Fruit fly (Drosophila melanogaster) whole organism, embryonic: ENCODE results near the gene CG14342.

Experiments
- Atf3 ChIP-seq: fragments of 200-800 bp; sonication (Bioruptor generic); optimal IDR thresholded peaks from 3 replicates; lab custom pipeline; 2016; ENCODE audit warnings: missing biosample characterization, missing genetic modification characterization
- Atf6 ChIP-seq: fragments of 200-800 bp; sonication (Bioruptor generic); IDR thresholded peaks from 2 replicates; pipeline ENCODE4 v1.3.6; 2022; ENCODE audit warnings: missing biosample characterization, missing genetic modification characterization
- CG11398 ChIP-seq: fragments of 200-800 bp; sonication (Bioruptor generic); optimal IDR thresholded peaks from 2 replicates; lab custom pipeline; 2016; ENCODE audit warnings: missing biosample characterization, missing genetic modification characterization
- CG11695 ChIP-seq: fragments of 200-800 bp; sonication (Bioruptor generic); IDR thresholded peaks from 3 replicates; pipeline ENCODE4 v1.3.6; 2022; ENCODE audit warnings: missing biosample characterization, missing genetic modification characterization
- CG12769 ChIP-seq: fragments of 200-800 bp; sonication (Bioruptor generic); optimal IDR thresholded peaks from 2 replicates; lab custom pipeline; 2019; ENCODE audit warnings: missing biosample characterization, mild to moderate bottlenecking, missing genetic modification characterization, moderate library complexity
- CG14441 ChIP-seq: fragments of 200-800 bp; sonication (Bioruptor generic); IDR thresholded peaks from 2 replicates; pipeline ENCODE4 v1.3.6; 2022; ENCODE audit warnings: missing biosample characterization, missing genetic modification characterization
- CG14667 ChIP-seq: fragments of 200-800 bp; sonication (Bioruptor generic); IDR thresholded peaks from 2 replicates; pipeline ENCODE4 v1.3.6; 2022; ENCODE audit warnings: missing biosample characterization, missing genetic modification characterization
- CG1602 ChIP-seq: fragments of 200-800 bp; sonication (Bioruptor generic); optimal IDR thresholded peaks from 3 replicates; lab custom pipeline; 2016; ENCODE audit warnings: missing biosample characterization, missing genetic modification characterization
- CG1603 ChIP-seq: fragments of 200-800 bp; sonication (Bioruptor generic); optimal IDR thresholded peaks from 2 replicates; lab custom pipeline; 2019; ENCODE audit warnings: missing biosample characterization, mild to moderate bottlenecking, missing genetic modification characterization, moderate library complexity
- CG16815 ChIP-seq: fragments of 200-800 bp; sonication (Bioruptor generic); optimal IDR thresholded peaks from 3 replicates; lab custom pipeline; 2017; ENCODE audit warnings: missing biosample characterization, mild to moderate bottlenecking, missing genetic modification characterization
- CG32532 ChIP-seq: fragments of 200-800 bp; sonication (Bioruptor generic); IDR thresholded peaks from 2 replicates; pipeline ENCODE4 v1.3.6; 2022; ENCODE audit warnings: missing biosample characterization, missing genetic modification characterization
- CG33213 ChIP-seq: fragments of 200-800 bp; sonication (Bioruptor generic); optimal IDR thresholded peaks from 3 replicates; lab custom pipeline; 2016; ENCODE audit warnings: missing biosample characterization, missing genetic modification characterization
- CG34376 ChIP-seq: fragments of 200-800 bp; sonication (Bioruptor generic); optimal IDR thresholded peaks from 2 replicates; lab custom pipeline; 2018; ENCODE audit warnings: missing biosample characterization, mild to moderate bottlenecking, missing genetic modification characterization
- CG34422 ChIP-seq: fragments of 200-800 bp; sonication (Bioruptor generic); IDR thresholded peaks from 3 replicates; pipeline ENCODE4 v1.3.6; 2022; ENCODE audit warnings: missing biosample characterization, missing genetic modification characterization
- CG7839 ChIP-seq: fragments of 200-800 bp; sonication (Bioruptor generic); optimal IDR thresholded peaks from 3 replicates; lab custom pipeline; 2018; ENCODE audit warnings: missing biosample characterization, mild to moderate bottlenecking, missing genetic modification characterization, moderate library complexity
- CG7928 ChIP-seq: fragments of 200-800 bp; sonication (Bioruptor generic); optimal IDR thresholded peaks from 2 replicates; lab custom pipeline; 2017; ENCODE audit warnings: missing biosample characterization, mild to moderate bottlenecking, missing genetic modification characterization
- CG9817 ChIP-seq: fragments of 200-800 bp; sonication (Bioruptor generic); optimal IDR thresholded peaks from 2 replicates; lab custom pipeline; 2018; ENCODE audit warnings: missing biosample characterization, mild to moderate bottlenecking, missing genetic modification characterization, moderate library complexity
- Camta ChIP-seq: fragments of 200-800 bp; sonication (Bioruptor generic); optimal IDR thresholded peaks from 2 replicates; lab custom pipeline; 2016; ENCODE audit warnings: missing biosample characterization, missing genetic modification characterization
- CoRest ChIP-seq: fragments of 200-800 bp; sonication (Bioruptor generic); optimal IDR thresholded peaks from 3 replicates; lab custom pipeline; 2018; ENCODE audit warnings: missing biosample characterization, mild to moderate bottlenecking, missing genetic modification characterization, moderate library complexity
- CrebB ChIP-seq: fragments of 200-800 bp; sonication (Bioruptor generic); optimal IDR thresholded peaks from 3 replicates; lab custom pipeline; 2018; ENCODE audit warnings: missing biosample characterization, mild to moderate bottlenecking, missing genetic modification characterization
- D19B ChIP-seq: fragments of 200-800 bp; sonication (Bioruptor generic); optimal IDR thresholded peaks from 2 replicates; lab custom pipeline; 2017; ENCODE audit warnings: missing biosample characterization, mild to moderate bottlenecking, missing genetic modification characterization
- Dip2 ChIP-seq: fragments of 200-800 bp; sonication (Bioruptor generic); IDR thresholded peaks from 2 replicates; pipeline ENCODE4 v1.3.6; 2022; ENCODE audit warnings: missing biosample characterization, missing genetic modification characterization
- Fer2 ChIP-seq: fragments of 200-800 bp; sonication (Bioruptor generic); optimal IDR thresholded peaks from 2 replicates; lab custom pipeline; 2018; ENCODE audit warnings: missing biosample characterization, mild to moderate bottlenecking, missing genetic modification characterization, moderate library complexity
- Gug ChIP-seq: fragments of 200-800 bp; sonication (Bioruptor generic); IDR thresholded peaks from 4 replicates; pipeline ENCODE4 v1.3.6; 2022; ENCODE audit warnings: missing biosample characterization, missing genetic modification characterization
- Hmr ChIP-seq: fragments of 200-800 bp; sonication (Bioruptor generic); optimal IDR thresholded peaks from 3 replicates; lab custom pipeline; 2017; ENCODE audit warnings: mild to moderate bottlenecking, missing biosample characterization, missing genetic modification reagents, missing genetic modification characterization
- Lpt ChIP-seq: fragments of >200 bp; optimal IDR thresholded peaks from 2 replicates; lab custom pipeline; 2018; ENCODE audit warnings: missing biosample characterization, missing genetic modification characterization
- Meics ChIP-seq: fragments of 200-800 bp; sonication (Bioruptor generic); optimal IDR thresholded peaks from 2 replicates; lab custom pipeline; 2017; ENCODE audit warnings: missing biosample characterization, mild to moderate bottlenecking, missing genetic modification characterization
- Optix ChIP-seq: fragments of 200-800 bp; sonication (Bioruptor generic); IDR thresholded peaks from 3 replicates; pipeline ENCODE4 v1.3.6; 2022; ENCODE audit warnings: missing biosample characterization, missing genetic modification characterization
- Pdp1 ChIP-seq, 2 experiments: fragments of 200-800 bp; sonication (Bioruptor generic); optimal IDR thresholded peaks; 3 replicates each; lab custom pipeline; 2016; ENCODE audit warnings: missing biosample characterization in 2 of 2, missing genetic modification characterization in 2 of 2, mild to moderate bottlenecking in 1 of 2, moderate library complexity in 1 of 2
- Taf1 ChIP-seq: fragments of 200-800 bp; sonication (Bioruptor generic); IDR thresholded peaks from 2 replicates; pipeline ENCODE4 v1.3.6; 2022; ENCODE audit warnings: missing biosample characterization, missing genetic modification characterization
- Xbp1 ChIP-seq: fragments of 200-800 bp; sonication (Bioruptor generic); optimal IDR thresholded peaks from 3 replicates; lab custom pipeline; 2016; ENCODE audit warnings: missing biosample characterization, mild to moderate bottlenecking, missing genetic modification characterization
- bcd ChIP-seq: fragments of 200-800 bp; sonication (Bioruptor generic); optimal IDR thresholded peaks from 2 replicates; lab custom pipeline; 2017; ENCODE audit warnings: missing biosample characterization, mild to moderate bottlenecking, missing genetic modification characterization
- ftz-f1 ChIP-seq: fragments of 200-800 bp; sonication (Bioruptor generic); optimal IDR thresholded peaks from 2 replicates; lab custom pipeline; 2016; ENCODE audit warnings: missing biosample characterization, missing genetic modification characterization
- fu2 ChIP-seq: fragments of 200-800 bp; sonication (Bioruptor generic); optimal IDR thresholded peaks from 2 replicates; lab custom pipeline; 2016; ENCODE audit warnings: missing biosample characterization, missing genetic modification characterization
- jumu ChIP-seq: fragments of 200-800 bp; sonication (Bioruptor generic); optimal IDR thresholded peaks from 3 replicates; lab custom pipeline; 2016; ENCODE audit warnings: missing biosample characterization, missing genetic modification characterization
- klu ChIP-seq: fragments of 200-800 bp; sonication (Bioruptor generic); IDR thresholded peaks from 2 replicates; pipeline ENCODE4 v1.3.6; 2022; ENCODE audit warnings: missing biosample characterization, missing genetic modification characterization
- knrl ChIP-seq: fragments of 200-800 bp; sonication (Bioruptor generic); IDR thresholded peaks from 3 replicates; pipeline ENCODE4 v1.3.6; 2022; ENCODE audit warnings: missing biosample characterization, missing genetic modification characterization; ENCODE audit not compliant: partially characterized antibody
- prd ChIP-seq, 3 experiments: fragments of >200 bp in 2 of 3; fragments of 200-800 bp in 1 of 3; sonication (Bioruptor generic) in 1 of 3; optimal IDR thresholded peaks in 2 of 3; IDR thresholded peaks in 1 of 3; 2 replicates in 2 of 3; 3 replicates in 1 of 3; pipeline versions ENCODE4 v1.3.6 to Lab custom; 2017 to 2022; ENCODE audit warnings: missing biosample characterization in 1 of 3, missing genetic modification characterization in 1 of 3
- ranshi ChIP-seq: fragments of 200-800 bp; sonication (Bioruptor generic); IDR thresholded peaks from 2 replicates; pipeline ENCODE4 v1.3.6; 2022; ENCODE audit warnings: missing biosample characterization, missing genetic modification characterization
- sd ChIP-seq: fragments of 200-800 bp; sonication (Bioruptor generic); optimal IDR thresholded peaks from 3 replicates; lab custom pipeline; 2018; ENCODE audit warnings: missing biosample characterization, mild to moderate bottlenecking, missing genetic modification characterization, moderate library complexity
- sima ChIP-seq: fragments of 200-800 bp; sonication (Bioruptor generic); optimal IDR thresholded peaks from 2 replicates; lab custom pipeline; 2016; ENCODE audit warnings: missing biosample characterization, missing genetic modification characterization
- sisA ChIP-seq: fragments of 200-800 bp; sonication (Bioruptor generic); IDR thresholded peaks from 2 replicates; pipeline ENCODE4 v1.3.6; 2022; ENCODE audit warnings: missing biosample characterization, missing genetic modification characterization
- slbo ChIP-seq: fragments of 200-800 bp; sonication (Bioruptor generic); IDR thresholded peaks from 2 replicates; pipeline ENCODE4 v1.3.6; 2022; ENCODE audit warnings: missing biosample characterization, missing genetic modification characterization
- sob ChIP-seq: fragments of 200-800 bp; sonication (Bioruptor generic); IDR thresholded peaks from 2 replicates; pipeline ENCODE4 v1.3.6; 2022; ENCODE audit warnings: missing biosample characterization, missing genetic modification characterization
- sqz ChIP-seq: fragments of 200-800 bp; sonication (Bioruptor generic); optimal IDR thresholded peaks from 3 replicates; lab custom pipeline; 2018; ENCODE audit warnings: missing biosample characterization, mild to moderate bottlenecking, missing genetic modification characterization
- sug ChIP-seq: fragments of 200-800 bp; optimal IDR thresholded peaks from 2 replicates; lab custom pipeline; 2019; ENCODE audit warnings: missing biosample characterization, mild to moderate bottlenecking, missing genetic modification characterization, moderate library complexity
- tgo ChIP-seq: fragments of 200-800 bp; sonication (Bioruptor generic); IDR thresholded peaks from 3 replicates; pipeline ENCODE4 v1.3.6; 2022; ENCODE audit warnings: missing biosample characterization, missing genetic modification characterization
- tio ChIP-seq: fragments of 200-800 bp; sonication (Bioruptor generic); optimal IDR thresholded peaks from 2 replicates; lab custom pipeline; 2017; ENCODE audit warnings: missing biosample characterization, missing genetic modification characterization, inconsistent platforms
- trem ChIP-seq: fragments of 200-800 bp; optimal IDR thresholded peaks from 3 replicates; lab custom pipeline; 2019; ENCODE audit warnings: missing biosample characterization, mild to moderate bottlenecking, missing genetic modification characterization, moderate library complexity
- wek ChIP-seq: fragments of 200-800 bp; sonication (Bioruptor generic); optimal IDR thresholded peaks from 3 replicates; lab custom pipeline; 2018; ENCODE audit warnings: missing biosample characterization, mild to moderate bottlenecking, missing genetic modification characterization, moderate library complexity

Gene CG14342

DNA sequence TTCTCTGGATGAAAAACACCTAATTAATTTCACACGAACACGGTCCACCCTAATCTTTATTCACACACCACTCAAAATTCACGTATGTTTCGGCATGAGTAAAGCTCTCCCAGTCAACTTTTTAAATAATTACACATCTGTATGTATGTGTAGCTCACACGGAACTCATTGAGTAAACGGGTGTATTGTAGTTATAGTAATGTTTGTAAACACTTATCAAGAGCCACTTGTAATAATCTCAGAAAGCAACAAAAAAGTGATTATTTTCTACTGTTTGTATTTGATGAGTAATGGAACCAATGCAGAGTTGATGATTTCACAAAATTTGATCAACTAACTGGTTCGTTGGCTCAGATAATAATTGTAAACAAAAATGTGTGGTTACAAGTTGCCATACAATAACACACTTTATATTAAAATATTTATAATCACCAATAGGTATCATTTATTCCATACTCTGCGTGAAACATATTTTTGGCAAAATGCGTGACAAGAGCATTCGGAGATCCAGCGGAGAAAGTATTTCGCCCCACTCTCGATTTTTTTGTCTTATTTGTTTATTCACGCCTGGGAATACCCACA, 14.0 kb downstream of the CG14342 start (continued):
- TF ChIP-seq sisA (GFP tag; lab: Robert Waterston, UW) = no peak
- no peak for TF ChIP-seq klu (GFP tag; lab: Robert Waterston, UW)
- peak; percentile 59 for TF ChIP-seq sug (tag; lab: Kevin White, UChicago)
- peak; percentile 20 for TF ChIP-seq CG16815 (GFP tag; lab: Kevin White, UChicago)
- peak; percentile 19 for TF ChIP-seq sd (tag; lab: Kevin White, UChicago)
- peak; percentile 15 for TF ChIP-seq CG1602
- 0 out of 2 replicates have a peak, but pooled peaks have one; percentile 15 for TF ChIP-seq CG32532
- TF ChIP-seq Xbp1 (GFP tag; lab: Kevin White, UChicago) = peak; percentile 53
- TF ChIP-seq CG9817 (tag; lab: Kevin White, UChicago) = peak; percentile 7
- TF ChIP-seq CG11695 (GFP tag; lab: Robert Waterston, UW) = 0 out of 3 replicates have a peak, but pooled peaks have one; percentile 27
- TF ChIP-seq Optix = 0 out of 3 replicates have a peak, but pooled peaks have one; percentile 38
- peak; percentile 70 for TF ChIP-seq D19B (GFP tag; lab: Kevin White, UChicago)
- 0 out of 4 replicates have a peak, but pooled peaks have one; percentile 1 for TF ChIP-seq Gug (GFP tag; lab: Robert Waterston, UW)
- peak; percentile 60 for TF ChIP-seq CG1603 (tag; lab: Kevin White, UChicago)
- TF ChIP-seq jumu (GFP tag; lab: Kevin White, UChicago) = no peak
- no peak for TF ChIP-seq CG34422 (GFP tag; lab: Robert Waterston, UW)
- TF ChIP-seq ranshi (GFP tag; lab: Robert Waterston, UW) = 0 out of 2 replicates have a peak, but pooled peaks have one; percentile 24
- peak; percentile 31 for TF ChIP-seq CrebB
- TF ChIP-seq slbo (GFP tag; lab: Robert Waterston, UW) = peak; percentile 73
- no peak for TF ChIP-seq trem (tag; lab: Kevin White, UChicago)
- peak; percentile 57 for TF ChIP-seq CG12769 (tag; lab: Kevin White, UChicago)
- peak; percentile 40 for TF ChIP-seq CG7839
- TF ChIP-seq Atf3 (GFP tag; lab: Kevin White, UChicago) = no peak
- TF ChIP-seq CoRest (tag; lab: Kevin White, UChicago) = peak; percentile 27
- no peak for TF ChIP-seq CG14667 (GFP tag; lab: Robert Waterston, UW)
- TF ChIP-seq tio (GFP tag; lab: Kevin White, UChicago) = peak; percentile 62
- TF ChIP-seq, all 482 proteins: peak for 63

DNA sequence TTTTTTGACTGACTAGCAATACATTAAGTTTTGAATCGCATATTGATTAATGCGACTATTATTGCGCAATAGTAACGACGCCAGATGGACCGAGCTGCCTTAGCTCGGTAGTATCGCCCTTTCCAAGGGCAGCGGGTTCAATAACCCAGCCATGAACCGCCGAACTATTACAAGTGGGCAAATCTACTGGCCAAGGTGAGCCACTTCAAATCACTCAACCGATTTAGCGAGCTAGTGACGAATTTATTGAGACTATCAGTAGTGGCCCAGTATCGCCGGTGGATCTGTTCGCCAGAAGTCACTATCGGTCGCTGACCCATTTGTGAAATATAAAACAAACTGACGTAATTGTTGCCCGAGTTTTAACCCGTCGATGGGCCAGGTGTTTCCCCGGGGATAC, 14.5 kb downstream of the CG14342 start:
- TF ChIP-seq Fer2 (tag; lab: Kevin White, UChicago) (no peak), Dip2 (GFP tag; lab: Robert Waterston, UW) (no peak), CG7928 (GFP tag; lab: Kevin White, UChicago) (no peak), Taf1 (GFP tag; lab: Robert Waterston, UW) (no peak), CG34376 (GFP tag; lab: Kevin White, UChicago) (no peak), knrl (GFP tag; lab: Robert Waterston, UW) (0 out of 3 replicates have a peak, but pooled peaks have one; percentile 14), CG33213 (GFP tag; lab: Kevin White, UChicago) (no peak), Meics (GFP tag; lab: Kevin White, UChicago) (peak; percentile 81), fu2 (GFP tag; lab: Kevin White, UChicago) (no peak), tgo (0 out of 3 replicates have a peak, but pooled peaks have one; percentile 12), wek (GFP tag; lab: Kevin White, UChicago) (no peak), Camta (GFP tag; lab: Kevin White, UChicago) (no peak), Atf6 (no peak), prd (optimal IDR thresholded peaks at IDR 0.05; lab: Kevin White, UChicago) (no peak), prd (GFP tag; IDR thresholded peaks at IDR 0.05; lab: Robert Waterston, UW) (no peak), bcd (no peak), sob (no peak), CG11398 (GFP tag; lab: Kevin White, UChicago) (no peak), Pdp1 (GFP tag; optimal IDR thresholded peaks at IDR 0.05; lab: Kevin White, UChicago) (peak in 1 of 2 experiments; percentile 70), Lpt (GFP tag; lab: Kevin White, UChicago) (no peak), CG14441 (GFP tag; lab: Robert Waterston, UW) (no peak), sima (GFP tag; lab: Kevin White, UChicago) (no peak), Hmr (GFP tag; lab: Kevin White, UChicago) (no peak), sqz (GFP tag; lab: Kevin White, UChicago) (no peak), ftz-f1 (GFP tag; lab: Kevin White, UChicago) (peak; percentile 82)
